Fruit fly (Drosophila melanogaster) whole organism, embryonic: ENCODE measurements around the gene CG5255.
A peak's percentile ranks its signal among the peaks of the same experiment; 100 is the strongest.

Source experiments
- Aef1 ChIP-seq: fragments of 200-800 bp; sonication (Bioruptor generic); IDR thresholded peaks from 3 replicates; pipeline ENCODE4 v1.3.6; 2022; ENCODE audit warnings: missing biosample characterization, missing genetic modification characterization
- B-H1 ChIP-seq: fragments of 200-800 bp; sonication (Bioruptor generic); IDR thresholded peaks from 3 replicates; pipeline ENCODE4 v1.3.6; 2022; ENCODE audit warnings: missing biosample characterization, missing genetic modification characterization
- CG10462 ChIP-seq: fragments of 200-800 bp; sonication (Bioruptor generic); optimal IDR thresholded peaks from 2 replicates; lab custom pipeline; 2016; ENCODE audit warnings: missing biosample characterization, missing genetic modification characterization
- CG10979 ChIP-seq: fragments of 200-800 bp; sonication (Bioruptor generic); optimal IDR thresholded peaks from 2 replicates; lab custom pipeline; 2018; ENCODE audit warnings: missing biosample characterization, mild to moderate bottlenecking, missing genetic modification characterization, moderate library complexity
- CG11695 ChIP-seq: fragments of 200-800 bp; sonication (Bioruptor generic); IDR thresholded peaks from 3 replicates; pipeline ENCODE4 v1.3.6; 2022; ENCODE audit warnings: missing biosample characterization, missing genetic modification characterization
- CG12391 ChIP-seq: fragments of 200-800 bp; sonication (Bioruptor generic); optimal IDR thresholded peaks from 3 replicates; lab custom pipeline; 2018; ENCODE audit warnings: missing biosample characterization, mild to moderate bottlenecking, missing genetic modification characterization, moderate library complexity
- CG14441 ChIP-seq: fragments of 200-800 bp; sonication (Bioruptor generic); IDR thresholded peaks from 2 replicates; pipeline ENCODE4 v1.3.6; 2022; ENCODE audit warnings: missing biosample characterization, missing genetic modification characterization
- CG16779 ChIP-seq: fragments of 200-800 bp; sonication (Bioruptor generic); IDR thresholded peaks from 2 replicates; pipeline ENCODE4 v1.3.6; 2022; ENCODE audit warnings: missing biosample characterization, missing genetic modification characterization
- CG17802 ChIP-seq: fragments of 200-800 bp; sonication (Bioruptor generic); optimal IDR thresholded peaks from 2 replicates; lab custom pipeline; 2018; ENCODE audit warnings: missing biosample characterization, mild to moderate bottlenecking, missing genetic modification characterization, moderate library complexity
- CG17829 ChIP-seq: fragments of 200-800 bp; optimal IDR thresholded peaks from 2 replicates; lab custom pipeline; 2019; ENCODE audit warnings: missing biosample characterization, mild to moderate bottlenecking, missing genetic modification characterization, moderate library complexity
- CG18262 ChIP-seq: fragments of 200-800 bp; optimal IDR thresholded peaks from 3 replicates; lab custom pipeline; 2019; ENCODE audit warnings: missing biosample characterization, mild to moderate bottlenecking, missing genetic modification characterization, moderate library complexity
- CG2202 ChIP-seq: fragments of 200-800 bp; sonication (Bioruptor generic); optimal IDR thresholded peaks from 2 replicates; lab custom pipeline; 2018; ENCODE audit warnings: missing biosample characterization, mild to moderate bottlenecking, missing genetic modification characterization
- CG2712 ChIP-seq: fragments of 200-800 bp; optimal IDR thresholded peaks from 3 replicates; lab custom pipeline; 2019; ENCODE audit warnings: missing biosample characterization, mild to moderate bottlenecking, missing genetic modification characterization, moderate library complexity
- CG3281 ChIP-seq: fragments of 200-800 bp; sonication (Bioruptor generic); optimal IDR thresholded peaks from 3 replicates; lab custom pipeline; 2017; ENCODE audit warnings: missing biosample characterization, mild to moderate bottlenecking, missing genetic modification characterization
- CG34224 ChIP-seq: fragments of 200-800 bp; sonication (Bioruptor generic); IDR thresholded peaks from 3 replicates; pipeline ENCODE4 v1.3.6; 2022; ENCODE audit warnings: missing biosample characterization, missing genetic modification characterization; ENCODE audit not compliant: partially characterized antibody
- CG4424 ChIP-seq: fragments of 200-800 bp; sonication (Bioruptor generic); optimal IDR thresholded peaks from 3 replicates; lab custom pipeline; 2016; ENCODE audit warnings: missing biosample characterization, missing genetic modification characterization
- CG6689 ChIP-seq: fragments of 200-800 bp; sonication (Bioruptor generic); IDR thresholded peaks from 2 replicates; pipeline ENCODE4 v1.3.6; 2022; ENCODE audit warnings: missing biosample characterization, missing genetic modification characterization
- CG7839 ChIP-seq: fragments of 200-800 bp; sonication (Bioruptor generic); optimal IDR thresholded peaks from 3 replicates; lab custom pipeline; 2018; ENCODE audit warnings: missing biosample characterization, mild to moderate bottlenecking, missing genetic modification characterization, moderate library complexity
- CG8924 ChIP-seq: fragments of 200-800 bp; optimal IDR thresholded peaks from 3 replicates; lab custom pipeline; 2019; ENCODE audit warnings: missing biosample characterization, mild to moderate bottlenecking, missing genetic modification characterization, moderate library complexity
- CG9437 ChIP-seq: fragments of 200-800 bp; sonication (Bioruptor generic); optimal IDR thresholded peaks from 2 replicates; lab custom pipeline; 2018; ENCODE audit warnings: missing biosample characterization, mild to moderate bottlenecking, missing genetic modification characterization
- D ChIP-seq, 2 experiments: fragments of 200-800 bp in 1 of 2; fragments of >200 bp in 1 of 2; sonication (Bioruptor generic) in 1 of 2; optimal IDR thresholded peaks; 2 replicates in 1 of 2; 3 replicates in 1 of 2; lab custom pipeline; 2017; ENCODE audit warnings: mild to moderate bottlenecking in 1 of 2, missing biosample characterization in 1 of 2, missing genetic modification characterization in 1 of 2, missing genetic modification reagents in 1 of 2
- E2f1 ChIP-seq: fragments of 200-800 bp; sonication (Bioruptor generic); IDR thresholded peaks from 2 replicates; pipeline ENCODE4 v1.3.6; 2022; ENCODE audit warnings: missing biosample characterization, missing genetic modification characterization
- Gsc ChIP-seq: fragments of 200-800 bp; sonication (Bioruptor generic); IDR thresholded peaks from 2 replicates; pipeline ENCODE4 v1.3.6; 2022; ENCODE audit warnings: missing biosample characterization, missing genetic modification characterization
- HHEX ChIP-seq: fragments of 200-800 bp; sonication (Bioruptor generic); optimal IDR thresholded peaks from 3 replicates; lab custom pipeline; 2017; ENCODE audit warnings: missing biosample characterization, mild to moderate bottlenecking, missing genetic modification characterization, missing genetic modification reagents
- Hr51 ChIP-seq, 2 experiments: fragments of 200-800 bp; sonication (Bioruptor generic); optimal IDR thresholded peaks; 2 replicates in 1 of 2; 3 replicates in 1 of 2; lab custom pipeline; 2016 to 2018; ENCODE audit warnings: missing biosample characterization in 2 of 2, missing genetic modification characterization in 2 of 2, mild to moderate bottlenecking in 1 of 2, moderate library complexity in 1 of 2
- Meics ChIP-seq: fragments of 200-800 bp; sonication (Bioruptor generic); optimal IDR thresholded peaks from 2 replicates; lab custom pipeline; 2017; ENCODE audit warnings: missing biosample characterization, mild to moderate bottlenecking, missing genetic modification characterization
- Oli ChIP-seq: fragments of 200-800 bp; sonication (Bioruptor generic); optimal IDR thresholded peaks from 2 replicates; lab custom pipeline; 2018; ENCODE audit warnings: missing biosample characterization, mild to moderate bottlenecking, missing genetic modification characterization, moderate library complexity
- Opbp ChIP-seq: fragments of 200-800 bp; sonication (Bioruptor generic); IDR thresholded peaks from 3 replicates; pipeline ENCODE4 v1.3.6; 2022; ENCODE audit warnings: missing biosample characterization, missing genetic modification characterization; ENCODE audit not compliant: partially characterized antibody
- Optix ChIP-seq: fragments of 200-800 bp; sonication (Bioruptor generic); IDR thresholded peaks from 3 replicates; pipeline ENCODE4 v1.3.6; 2022; ENCODE audit warnings: missing biosample characterization, missing genetic modification characterization
- Ravus ChIP-seq: fragments of 200-800 bp; sonication (Bioruptor generic); IDR thresholded peaks from 2 replicates; pipeline ENCODE4 v1.3.6; 2022; ENCODE audit warnings: missing biosample characterization, missing genetic modification characterization
- Stat92E ChIP-seq, 3 experiments: fragments of >200 bp in 2 of 3; fragments of 200-800 bp in 1 of 3; sonication (Bioruptor generic) in 1 of 3; optimal IDR thresholded peaks; 2 replicates each; lab custom pipeline; 2017 to 2019; ENCODE audit warnings: missing biosample characterization in 3 of 3, missing genetic modification characterization in 3 of 3, mild to moderate bottlenecking in 1 of 3, moderate library complexity in 1 of 3
- Xrp1 ChIP-seq: fragments of 200-800 bp; sonication (Bioruptor generic); IDR thresholded peaks from 2 replicates; pipeline ENCODE4 v1.3.6; 2022; ENCODE audit warnings: missing biosample characterization, missing genetic modification characterization
- ara ChIP-seq: fragments of 200-800 bp; sonication (Bioruptor generic); IDR thresholded peaks from 2 replicates; pipeline ENCODE4 v1.3.6; 2022; ENCODE audit warnings: missing biosample characterization, missing genetic modification characterization
- bsh ChIP-seq, 2 experiments: fragments of 200-800 bp; sonication (Bioruptor generic); optimal IDR thresholded peaks; 2 replicates each; lab custom pipeline; 2017 to 2018; ENCODE audit warnings: mild to moderate bottlenecking in 2 of 2, missing biosample characterization in 2 of 2, missing genetic modification characterization in 2 of 2, moderate library complexity in 1 of 2
- chn ChIP-seq: fragments of 200-800 bp; sonication (Bioruptor generic); optimal IDR thresholded peaks from 2 replicates; lab custom pipeline; 2016; ENCODE audit warnings: missing biosample characterization, missing genetic modification characterization
- gem ChIP-seq: fragments of 200-800 bp; sonication (Bioruptor generic); optimal IDR thresholded peaks from 2 replicates; lab custom pipeline; 2019; ENCODE audit warnings: missing biosample characterization, mild to moderate bottlenecking, missing genetic modification characterization, moderate library complexity
- grau ChIP-seq: fragments of 200-800 bp; optimal IDR thresholded peaks from 3 replicates; lab custom pipeline; 2019; ENCODE audit warnings: missing biosample characterization, mild to moderate bottlenecking, missing genetic modification characterization, moderate library complexity
- inv ChIP-seq: fragments of 200-800 bp; sonication (Bioruptor generic); IDR thresholded peaks from 2 replicates; pipeline ENCODE4 v1.3.6; 2022; ENCODE audit warnings: missing biosample characterization, missing genetic modification characterization; ENCODE audit not compliant: partially characterized antibody
- lbe ChIP-seq: fragments of 200-800 bp; sonication (Bioruptor generic); optimal IDR thresholded peaks from 2 replicates; lab custom pipeline; 2016; ENCODE audit warnings: missing biosample characterization, mild to moderate bottlenecking, missing genetic modification characterization
- lmd ChIP-seq: fragments of 200-800 bp; sonication (Bioruptor generic); IDR thresholded peaks from 2 replicates; pipeline ENCODE4 v1.3.6; 2022; ENCODE audit warnings: missing biosample characterization, missing genetic modification characterization
- nmo ChIP-seq: fragments of 200-800 bp; sonication (Bioruptor generic); optimal IDR thresholded peaks from 2 replicates; lab custom pipeline; 2018; ENCODE audit warnings: missing biosample characterization, mild to moderate bottlenecking, missing genetic modification characterization, moderate library complexity
- otp ChIP-seq: fragments of 200-800 bp; sonication (Bioruptor generic); IDR thresholded peaks from 3 replicates; pipeline ENCODE4, ENCODE4 v1.3.6; 2022; ENCODE audit warnings: missing biosample characterization, missing genetic modification characterization
- psq ChIP-seq: fragments of 200-800 bp; sonication (Bioruptor generic); optimal IDR thresholded peaks from 2 replicates; lab custom pipeline; 2017; ENCODE audit warnings: missing biosample characterization, missing genetic modification characterization
- rib ChIP-seq: fragments of 200-800 bp; sonication (Bioruptor generic); IDR thresholded peaks from 2 replicates; pipeline ENCODE4 v1.3.6; 2022; ENCODE audit warnings: missing biosample characterization, missing genetic modification characterization
- trem ChIP-seq: fragments of 200-800 bp; optimal IDR thresholded peaks from 3 replicates; lab custom pipeline; 2019; ENCODE audit warnings: missing biosample characterization, mild to moderate bottlenecking, missing genetic modification characterization, moderate library complexity
- vvl ChIP-seq: fragments of 200-800 bp; sonication (Bioruptor generic); IDR thresholded peaks from 2 replicates; pipeline ENCODE4 v1.3.6; 2022; ENCODE audit warnings: missing biosample characterization, missing genetic modification characterization

Gene CG5255

DNA sequence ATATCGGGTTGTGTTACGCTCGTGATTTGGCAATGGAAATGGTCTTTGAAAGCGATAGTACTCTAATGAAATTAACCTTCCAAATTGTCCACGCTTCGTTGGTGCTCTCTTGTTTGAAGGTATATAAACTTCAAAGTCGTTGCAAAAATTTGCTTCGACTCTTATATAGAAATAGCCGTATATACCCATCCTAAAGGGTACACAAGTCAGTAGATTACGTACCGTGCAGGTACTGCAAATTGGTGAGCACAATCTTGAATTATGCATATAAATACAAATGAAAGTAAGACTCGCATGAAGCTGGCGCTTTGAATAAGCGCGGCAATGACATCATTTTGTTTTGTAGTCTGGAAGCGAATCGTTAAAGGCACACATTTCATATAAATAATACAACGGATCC is 21.5 kb upstream of the CG5255 start:
- TF ChIP-seq CG16779 (GFP tag; lab: Robert Waterston, UW) (no peak), CG17802 (tag; lab: Kevin White, UChicago) (no peak), CG34224 (GFP tag; lab: Robert Waterston, UW) (no peak), lbe (GFP tag; lab: Kevin White, UChicago) (peak; percentile 3), Gsc (GFP tag; lab: Robert Waterston, UW) (no peak), Hr51 (GFP tag; optimal IDR thresholded peaks at IDR 0.05; lab: Kevin White, UChicago) (no peak), Opbp (GFP tag; lab: Robert Waterston, UW) (no peak), Ravus (GFP tag; lab: Robert Waterston, UW) (no peak), CG2712 (tag; lab: Kevin White, UChicago) (no peak), CG11695 (GFP tag; lab: Robert Waterston, UW) (no peak), CG9437 (GFP tag; lab: Kevin White, UChicago) (no peak), lmd (GFP tag; lab: Robert Waterston, UW) (0 out of 2 replicates have a peak, but pooled peaks have one; percentile 21), B-H1 (GFP tag; lab: Robert Waterston, UW) (no peak), CG3281 (GFP tag; lab: Kevin White, UChicago) (no peak)
- TF ChIP-seq, all 482 proteins: peak for 2

DNA sequence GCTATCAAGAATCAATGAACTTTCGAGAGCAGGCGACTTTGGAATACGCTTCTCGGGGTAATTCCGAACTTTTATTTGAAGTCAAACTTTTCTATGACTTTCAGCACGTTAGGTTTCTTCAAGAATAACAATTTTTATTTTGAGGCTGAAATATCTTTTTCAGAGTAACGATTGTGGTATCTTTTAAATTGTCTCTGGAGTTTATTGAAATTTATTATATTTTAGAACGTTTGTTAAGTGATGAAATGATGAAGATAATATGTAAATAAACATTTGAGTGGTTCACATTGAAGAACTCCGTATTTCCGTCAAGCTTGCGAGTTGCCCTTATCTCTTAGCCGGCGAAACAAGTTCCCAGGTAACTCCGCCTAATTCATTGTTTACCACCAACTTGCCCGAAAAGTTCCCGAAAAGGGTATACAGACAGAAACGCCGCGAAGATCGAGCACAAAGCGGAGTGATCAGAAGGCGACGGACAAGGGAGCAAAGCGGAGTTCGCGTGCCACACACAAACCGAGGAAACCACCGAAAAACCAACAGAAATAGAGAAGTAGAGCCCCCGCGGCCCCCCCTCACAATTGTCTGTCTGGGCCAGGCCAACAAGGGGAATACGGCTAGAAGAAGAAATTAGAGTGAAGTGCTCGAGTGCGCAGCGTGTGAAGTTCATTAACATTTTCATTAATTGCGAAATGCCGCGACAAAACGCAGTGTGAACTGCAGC is 19.9 kb upstream of the CG5255 start:
- TF ChIP-seq rib (GFP tag; lab: Robert Waterston, UW) (peak; percentile 20; the same call in 1 of the 2 replicates), grau (tag; lab: Kevin White, UChicago) (peak; percentile 29), Stat92E (GFP tag; optimal IDR thresholded peaks at IDR 0.05; lab: Kevin White, UChicago) (peak in 1 of 3 experiments; percentile 48), CG10979 (tag; lab: Kevin White, UChicago) (peak; percentile 62), otp (GFP tag; lab: Robert Waterston, UW) (0 out of 3 replicates have a peak, but pooled peaks have one; percentile 35), CG2202 (tag; lab: Kevin White, UChicago) (peak; percentile 27), ara (0 out of 2 replicates have a peak, but pooled peaks have one; percentile 34), CG14441 (GFP tag; lab: Robert Waterston, UW) (no peak), CG7839 (tag; lab: Kevin White, UChicago) (peak; percentile 40), CG10462 (no peak), Optix (0 out of 3 replicates have a peak, but pooled peaks have one; percentile 35), D (optimal IDR thresholded peaks at IDR 0.05; lab: Kevin White, UChicago) (no peak), D (GFP tag; optimal IDR thresholded peaks at IDR 0.05; lab: Kevin White, UChicago) (peak; percentile 30), bsh (GFP tag; optimal IDR thresholded peaks at IDR 0.05; lab: Kevin White, UChicago) (peak in 1 of 2 experiments; percentile 55), vvl (GFP tag; lab: Robert Waterston, UW) (0 out of 2 replicates have a peak, but pooled peaks have one; percentile 13), Aef1 (GFP tag; lab: Robert Waterston, UW) (no peak), trem (peak; percentile 36), CG12391 (tag; lab: Kevin White, UChicago) (peak; percentile 29), E2f1 (GFP tag; lab: Robert Waterston, UW) (no peak), chn (GFP tag; lab: Kevin White, UChicago) (peak; percentile 19), Oli (tag; lab: Kevin White, UChicago) (peak; percentile 22), CG17829 (tag; lab: Kevin White, UChicago) (peak; percentile 32), CG18262 (peak; percentile 75), Meics (GFP tag; lab: Kevin White, UChicago) (peak; percentile 2), nmo (GFP tag; lab: Kevin White, UChicago) (peak; percentile 64), gem (peak; percentile 62), inv (GFP tag; lab: Robert Waterston, UW) (no peak), CG8924 (tag; lab: Kevin White, UChicago) (peak; percentile 12), Xrp1 (GFP tag; lab: Robert Waterston, UW) (peak; percentile 58; the same call in 1 of the 2 replicates), CG6689 (0 out of 2 replicates have a peak, but pooled peaks have one; percentile 8), HHEX (GFP tag; lab: Kevin White, UChicago) (no peak), psq (GFP tag; lab: Kevin White, UChicago) (peak; percentile 80), CG4424 (GFP tag; lab: Kevin White, UChicago) (peak; percentile 24)
